Worm (Caenorhabditis elegans) whole organism, mixed stage, embryonic: ENCODE results near the gene F35E8.7.

Source experiments
- M03D4.4 ChIP-seq: sonication (generic microtip); optimal IDR thresholded peaks from 2 replicates; lab custom pipeline; 2017; ENCODE audit warnings: mild to moderate bottlenecking, missing genetic modification characterization, missing compliant biosample characterization
- bed-3 ChIP-seq: fragments of 200-800 bp; sonication (Bioruptor generic); optimal IDR thresholded peaks from 3 replicates; lab custom pipeline; 2018; ENCODE audit warnings: mild to moderate bottlenecking, missing genetic modification characterization, moderate library complexity, missing compliant biosample characterization
- blmp-1 ChIP-seq: fragments of 150-350 bp; optimal IDR thresholded peaks from 2 replicates; lab custom pipeline; 2014; ENCODE audit warnings: missing biosample characterization, missing genetic modification characterization
- ceh-39 ChIP-seq: fragments of 150-350 bp; optimal IDR thresholded peaks from 2 replicates; lab custom pipeline; 2014; ENCODE audit warnings: missing biosample characterization, missing genetic modification characterization
- ceh-43 ChIP-seq: fragments of 200-800 bp; sonication (Bioruptor generic); optimal IDR thresholded peaks from 2 replicates; lab custom pipeline; 2018; ENCODE audit warnings: mild to moderate bottlenecking, missing genetic modification characterization, moderate library complexity, missing compliant biosample characterization
- ceh-83 ChIP-seq: fragments of 200-800 bp; sonication (Bioruptor generic); optimal IDR thresholded peaks from 2 replicates; lab custom pipeline; 2018; ENCODE audit warnings: mild to moderate bottlenecking, missing genetic modification characterization, missing compliant biosample characterization
- ces-1 ChIP-seq: fragments of 150-350 bp; optimal IDR thresholded peaks from 2 replicates; lab custom pipeline; 2014; ENCODE audit warnings: missing biosample characterization, missing genetic modification reagents, missing genetic modification characterization
- cnd-1 ChIP-seq: fragments of 200-800 bp; sonication (Bioruptor generic); optimal IDR thresholded peaks from 2 replicates; lab custom pipeline; 2018; ENCODE audit warnings: mild to moderate bottlenecking, missing genetic modification characterization, missing compliant biosample characterization
- drap-1 ChIP-seq: fragments of 200-800 bp; sonication (Bioruptor generic); optimal IDR thresholded peaks from 3 replicates; lab custom pipeline; 2018; ENCODE audit warnings: mild to moderate bottlenecking, missing genetic modification characterization, missing compliant biosample characterization
- elt-1 ChIP-seq: sonication (generic microtip); optimal IDR thresholded peaks from 2 replicates; lab custom pipeline; 2017; ENCODE audit warnings: missing genetic modification characterization, mild to moderate bottlenecking, missing compliant biosample characterization, antibody characterized with exemption, moderate library complexity, borderline replicate concordance; ENCODE audit not compliant: insufficient read depth
- elt-3 ChIP-seq: fragments of 150-350 bp; optimal IDR thresholded peaks from 2 replicates; lab custom pipeline; 2014; ENCODE audit warnings: missing biosample characterization, missing genetic modification characterization
- flh-1 ChIP-seq: fragments of 200-800 bp; sonication (Bioruptor generic); optimal IDR thresholded peaks from 2 replicates; lab custom pipeline; 2018; ENCODE audit warnings: mild to moderate bottlenecking, missing genetic modification characterization, moderate library complexity, missing compliant biosample characterization
- ham-2 ChIP-seq: fragments of 200-800 bp; sonication (Bioruptor generic); optimal IDR thresholded peaks from 2 replicates; lab custom pipeline; 2018; ENCODE audit warnings: mild to moderate bottlenecking, missing genetic modification characterization, missing compliant biosample characterization
- lin-13 ChIP-seq: fragments of 150-350 bp; optimal IDR thresholded peaks from 2 replicates; lab custom pipeline; 2014; ENCODE audit warnings: missing biosample characterization, missing genetic modification characterization
- lin-32 ChIP-seq: fragments of 200-800 bp; sonication (Bioruptor generic); optimal IDR thresholded peaks from 2 replicates; lab custom pipeline; 2018; ENCODE audit warnings: mild to moderate bottlenecking, missing genetic modification characterization, missing compliant biosample characterization
- lsy-2 ChIP-seq: fragments of 150-350 bp; optimal IDR thresholded peaks from 2 replicates; lab custom pipeline; 2014; ENCODE audit warnings: missing biosample characterization, missing genetic modification characterization
- mab-5 ChIP-seq: fragments of 150-350 bp; optimal IDR thresholded peaks from 2 replicates; lab custom pipeline; 2014; ENCODE audit warnings: missing biosample characterization, missing genetic modification characterization
- mep-1 ChIP-seq: fragments of 150-350 bp; optimal IDR thresholded peaks from 2 replicates; lab custom pipeline; 2017; ENCODE audit warnings: missing biosample characterization, missing genetic modification reagents, missing genetic modification characterization, inconsistent platforms
- mls-2 ChIP-seq: sonication (generic microtip); optimal IDR thresholded peaks from 2 replicates; lab custom pipeline; 2016; ENCODE audit warnings: mild to moderate bottlenecking, missing genetic modification characterization, moderate library complexity, missing compliant biosample characterization
- nhr-12 ChIP-seq: fragments of 150-350 bp; optimal IDR thresholded peaks from 2 replicates; lab custom pipeline; 2014; ENCODE audit warnings: missing biosample characterization, missing genetic modification characterization
- nhr-2 ChIP-seq: fragments of 150-350 bp; optimal IDR thresholded peaks from 2 replicates; lab custom pipeline; 2014; ENCODE audit warnings: missing biosample characterization, missing genetic modification characterization
- nhr-237 ChIP-seq: fragments of 150-350 bp; optimal IDR thresholded peaks from 2 replicates; lab custom pipeline; 2014; ENCODE audit warnings: missing biosample characterization, missing genetic modification characterization
- nhr-28 ChIP-seq: fragments of 150-350 bp; optimal IDR thresholded peaks from 2 replicates; lab custom pipeline; 2014; ENCODE audit warnings: missing biosample characterization, missing genetic modification characterization
- nhr-76 ChIP-seq: sonication (generic microtip); optimal IDR thresholded peaks from 2 replicates; lab custom pipeline; 2017; ENCODE audit warnings: missing biosample characterization, missing genetic modification characterization
- pha-4 ChIP-seq: fragments of 150-350 bp; optimal IDR thresholded peaks from 2 replicates; lab custom pipeline; 2018; ENCODE audit warnings: missing biosample characterization, missing genetic modification reagents, missing genetic modification characterization
- sem-2 ChIP-seq: fragments of 200-800 bp; sonication (Bioruptor generic); optimal IDR thresholded peaks from 2 replicates; lab custom pipeline; 2018; ENCODE audit warnings: mild to moderate bottlenecking, missing genetic modification characterization, missing compliant biosample characterization
- sptf-1 ChIP-seq: sonication (generic microtip); optimal IDR thresholded peaks from 2 replicates; lab custom pipeline; 2017; ENCODE audit warnings: mild to moderate bottlenecking, missing genetic modification characterization, moderate library complexity, missing compliant biosample characterization
- tbx-8 ChIP-seq: fragments of 200-800 bp; sonication (Bioruptor generic); optimal IDR thresholded peaks from 2 replicates; lab custom pipeline; 2018; ENCODE audit warnings: mild to moderate bottlenecking, missing genetic modification characterization, moderate library complexity, missing compliant biosample characterization
- unc-39 ChIP-seq: fragments of 150-350 bp; optimal IDR thresholded peaks from 2 replicates; lab custom pipeline; 2014; ENCODE audit warnings: missing biosample characterization, missing genetic modification characterization
- unc-62 ChIP-seq: fragments of 150-350 bp; optimal IDR thresholded peaks from 2 replicates; lab custom pipeline; 2014; ENCODE audit warnings: missing biosample characterization, missing genetic modification reagents, missing genetic modification characterization
- zip-8 ChIP-seq: fragments of 150-350 bp; optimal IDR thresholded peaks from 2 replicates; lab custom pipeline; 2014; ENCODE audit warnings: missing biosample characterization, missing genetic modification characterization
- ztf-11 ChIP-seq: fragments of 150-350 bp; optimal IDR thresholded peaks from 2 replicates; lab custom pipeline; 2014; ENCODE audit warnings: missing biosample characterization, missing genetic modification characterization

The F35E8.7 gene

ce11 chrV:15920273-15920672 lies 6.5 kb downstream of the F35E8.7 start, which contains the start of gene F35E8.10:
F35E8.10 (minus strand) TSS chrV:15920373.
- TF ChIP-seq lsy-2 (no peak), cnd-1 (tag; lab: Kevin White, UChicago) (no peak), ham-2 (GFP tag; lab: Kevin White, UChicago) (no peak), unc-62 (GFP tag; lab: Kevin White, UChicago) (no peak), bed-3 (no peak), nhr-12 (tag; lab: Kevin White, UChicago) (no peak), mep-1 (tag; lab: Kevin White, UChicago) (no peak), blmp-1 (tag; lab: Kevin White, UChicago) (no peak), M03D4.4 (no peak), drap-1 (GFP tag; lab: Kevin White, UChicago) (no peak), pha-4 (tag; lab: Kevin White, UChicago) (no peak), zip-8 (tag; lab: Kevin White, UChicago) (no peak), ceh-83 (GFP tag; lab: Kevin White, UChicago) (no peak)

DNA sequence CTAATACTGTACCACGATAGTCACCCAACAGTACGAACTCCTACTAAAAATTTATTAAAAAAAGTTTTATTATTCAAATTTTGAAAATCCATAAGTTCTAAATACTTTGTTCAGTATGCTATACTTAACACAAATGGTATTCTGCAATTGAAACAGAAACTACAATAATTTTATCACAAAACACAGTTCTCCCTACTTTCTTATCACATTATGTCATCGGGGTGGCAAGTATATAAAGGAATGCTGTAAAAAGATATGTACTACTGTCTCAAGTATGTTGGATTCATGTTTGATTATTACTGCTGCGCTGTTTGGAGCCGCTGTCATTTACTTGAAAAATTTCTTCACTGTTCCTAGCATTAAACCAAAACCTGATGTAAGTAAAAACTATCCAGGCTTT lies 7.3 kb downstream of the F35E8.7 start, which contains the start of gene cdr-1:
Gene cdr-1 (plus strand): TSS at position 208 of the 400 bp plus-strand sequence.
- TF ChIP-seq sem-2 (GFP tag; lab: Kevin White, UChicago) (no peak), elt-1 (tag; lab: Kevin White, UChicago) (no peak), bed-3 (no peak), lin-32 (GFP tag; lab: Kevin White, UChicago) (no peak), ceh-43 (no peak), nhr-237 (tag; lab: Kevin White, UChicago) (no peak), M03D4.4 (no peak), blmp-1 (tag; lab: Kevin White, UChicago) (no peak), ces-1 (GFP tag; lab: Kevin White, UChicago) (no peak), flh-1 (GFP tag; lab: Kevin White, UChicago) (no peak), nhr-76 (tag; lab: Kevin White, UChicago) (no peak), ztf-11 (tag; lab: Kevin White, UChicago) (no peak), nhr-12 (tag; lab: Kevin White, UChicago) (no peak), mls-2 (tag; lab: Kevin White, UChicago) (no peak), sptf-1 (no peak)

ce11 chrV:15922979-15923378 lies 9.2 kb downstream of the F35E8.7 start, which contains the start of gene F35E8.13:
F35E8.13 (plus strand) TSS chrV:15923279.
- no peak for TF ChIP-seq nhr-76 (tag; lab: Kevin White, UChicago)

DNA sequence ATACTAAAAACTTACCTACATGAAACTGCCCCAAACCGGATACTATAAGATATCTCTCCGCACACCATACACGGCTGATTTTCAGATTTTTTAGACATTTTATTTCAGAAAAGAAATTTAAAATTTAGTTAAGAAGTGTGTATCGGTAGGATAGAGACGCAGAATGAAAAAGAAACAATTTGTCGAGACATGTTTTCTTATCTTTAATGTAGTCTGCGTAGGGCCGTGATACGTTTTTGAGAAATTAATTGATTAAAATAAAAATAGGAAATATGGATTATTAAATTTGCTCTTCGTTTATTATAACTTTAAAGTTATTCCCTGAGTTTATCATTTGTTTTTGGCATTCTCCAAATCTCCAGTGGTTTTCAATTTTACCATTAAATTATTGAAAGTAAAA lies 10.5 kb downstream of the F35E8.7 start, which contains the start of gene nhr-108:
Gene nhr-108 (minus strand): TSS at position 166 of the 400 bp plus-strand sequence.
- TF ChIP-seq unc-62 (GFP tag; lab: Kevin White, UChicago) (no peak), blmp-1 (tag; lab: Kevin White, UChicago) (no peak), bed-3 (no peak), nhr-28 (tag; lab: Kevin White, UChicago) (no peak), ceh-39 (tag; lab: Kevin White, UChicago) (no peak), flh-1 (GFP tag; lab: Kevin White, UChicago) (no peak), elt-1 (tag; lab: Kevin White, UChicago) (no peak), zip-8 (tag; lab: Kevin White, UChicago) (no peak)

DNA sequence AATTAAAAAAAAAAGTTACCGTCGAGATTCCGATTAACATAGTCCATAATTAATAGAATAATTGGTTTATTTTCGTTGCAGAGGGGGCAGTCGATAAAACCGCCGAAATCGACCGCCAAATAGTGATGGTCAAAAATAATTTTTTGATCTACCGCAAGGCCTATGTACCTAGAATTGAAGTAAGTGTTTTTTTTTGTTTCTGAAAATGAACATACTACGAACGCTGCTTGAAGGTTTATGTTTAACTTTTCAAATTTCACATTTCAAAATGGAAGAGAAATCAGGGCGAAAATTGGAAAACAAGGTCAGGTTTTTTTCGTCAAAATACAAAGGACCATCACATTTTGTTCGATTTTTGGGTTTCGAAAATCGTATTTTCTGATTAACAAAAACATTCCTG lies 14.5 kb downstream of the F35E8.7 start, which contains the start of gene pzf-1:
Gene pzf-1 (minus strand): TSS at position 101 of the 400 bp plus-strand sequence.
- TF ChIP-seq elt-1 (tag; lab: Kevin White, UChicago), result no peak
- no peak for TF ChIP-seq cnd-1 (tag; lab: Kevin White, UChicago)
- TF ChIP-seq lin-13, result no peak
- TF ChIP-seq nhr-2 (tag; lab: Kevin White, UChicago), result no peak
- no peak for TF ChIP-seq ztf-11 (tag; lab: Kevin White, UChicago)
- TF ChIP-seq ceh-83 (GFP tag; lab: Kevin White, UChicago), result no peak
- no peak for TF ChIP-seq blmp-1 (tag; lab: Kevin White, UChicago)
- TF ChIP-seq unc-39 (tag; lab: Kevin White, UChicago), result no peak
- TF ChIP-seq tbx-8 (GFP tag; lab: Kevin White, UChicago), result no peak
- TF ChIP-seq sem-2 (GFP tag; lab: Kevin White, UChicago), result no peak
- TF ChIP-seq unc-62 (GFP tag; lab: Kevin White, UChicago), result no peak
- no peak for TF ChIP-seq elt-3 (tag; lab: Kevin White, UChicago)
- no peak for TF ChIP-seq mab-5
- no peak for TF ChIP-seq mls-2 (tag; lab: Kevin White, UChicago)
- no peak for TF ChIP-seq nhr-12 (tag; lab: Kevin White, UChicago)
- no peak for TF ChIP-seq lsy-2
- no peak for TF ChIP-seq bed-3
- TF ChIP-seq ceh-43, result no peak
